Worm (Caenorhabditis elegans): ENCODE data around the gene clec-36.

Gene clec-36

DNA sequence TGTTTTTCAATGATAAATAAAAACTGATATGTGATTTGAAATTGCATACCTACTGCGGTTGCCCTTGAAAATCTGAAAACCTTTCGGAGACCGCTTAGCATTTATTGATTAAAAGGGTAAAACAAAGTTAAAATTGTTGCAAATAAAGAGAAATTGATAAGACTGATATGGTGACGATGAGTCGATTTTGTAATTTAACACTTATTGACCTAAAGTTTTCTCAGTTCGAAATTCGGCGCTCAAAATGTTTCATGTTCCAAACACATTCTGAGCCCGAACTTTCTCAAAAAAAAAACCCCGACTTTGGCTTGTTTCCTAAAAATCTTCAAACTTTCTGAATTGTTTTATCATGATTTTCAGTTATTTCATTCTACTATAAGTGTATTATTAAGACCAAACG is 7.4 kb downstream of the clec-36 start, which contains the start of gene clec-40 (continued):
- no peak for TF ChIP-seq F52B5.7 (tag; optimal IDR thresholded peaks at IDR 0.05)
- no peak for TF ChIP-seq F10E7.11 (tag; optimal IDR thresholded peaks at IDR 0.05)
- TF ChIP-seq dox-1 (GFP tag; IDR thresholded peaks at IDR 0.05) = no peak
- no peak for TF ChIP-seq hlh-12 (tag; optimal IDR thresholded peaks at IDR 0.05)
- TF ChIP-seq B0336.3 (GFP tag; IDR thresholded peaks at IDR 0.05) = no peak
- no peak for TF ChIP-seq ets-4 (GFP tag; optimal IDR thresholded peaks at IDR 0.05)

DNA sequence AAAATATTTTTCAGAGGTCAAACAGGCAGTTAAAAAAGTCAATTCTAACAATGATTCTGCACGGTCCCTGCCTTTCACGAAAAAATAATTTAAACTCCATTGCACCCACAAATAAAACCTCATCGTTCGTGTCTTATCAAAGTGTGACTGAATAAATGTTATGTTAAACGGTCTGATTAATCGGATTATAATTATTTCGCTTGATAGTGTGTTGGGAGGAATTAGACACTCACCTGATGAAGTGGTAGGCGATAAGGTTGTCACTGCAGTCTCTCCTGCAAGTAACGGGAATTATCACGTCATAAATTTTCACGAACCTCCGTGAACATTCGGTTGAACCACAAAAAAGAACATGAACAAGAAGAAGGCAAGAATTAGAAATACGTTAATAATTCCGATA is 8.1 kb downstream of the clec-36 start:
- TF ChIP-seq egl-44 (GFP tag; IDR thresholded peaks at IDR 0.05) = no peak
- no peak for TF ChIP-seq athp-1 (tag; optimal IDR thresholded peaks at IDR 0.05)
- TF ChIP-seq nhr-80 (tag; optimal IDR thresholded peaks at IDR 0.05) = peak; percentile 72
- no peak for TF ChIP-seq hlh-12 (tag; optimal IDR thresholded peaks at IDR 0.05)

DNA sequence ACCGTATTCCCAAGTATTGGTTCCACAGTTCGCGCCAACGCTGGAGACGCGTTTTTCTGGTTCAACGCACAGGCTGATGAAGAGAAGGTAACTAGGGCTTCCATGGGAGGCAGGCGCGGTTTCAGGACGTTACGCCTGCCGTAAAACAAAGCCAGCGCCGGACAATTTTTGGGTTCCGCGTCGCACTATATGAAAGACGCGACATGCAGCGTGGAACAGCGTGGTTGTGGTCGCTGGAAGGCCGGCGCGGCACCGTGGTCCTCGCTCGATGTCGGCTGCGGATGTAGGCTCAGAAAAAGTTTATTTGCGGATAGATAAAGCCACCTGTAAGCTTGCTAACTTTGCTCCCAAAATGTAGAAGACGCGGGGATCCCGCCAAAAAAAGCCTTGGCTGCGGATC is 10.0 kb downstream of the clec-36 start:
- TF ChIP-seq nfyb-1 (GFP tag; IDR thresholded peaks at IDR 0.05) (0 out of 2 replicates have a peak, but pooled peaks have one; percentile 39), zfh-2 (GFP tag; conservative IDR thresholded peaks at IDR 0.05) (peak; percentile 68), snpc-1.3 (tag; optimal IDR thresholded peaks at IDR 0.05; ENCODE audit: insufficient read depth) (no peak), snpc-4 (GFP tag; optimal IDR thresholded peaks at IDR 0.05) (no peak), snpc-4 (tag; optimal IDR thresholded peaks at IDR 0.05) (peak in 2 of 4 experiments; percentile 47 to 75), nhr-27 (tag; optimal IDR thresholded peaks at IDR 0.05) (no peak), gei-17 (GFP tag; optimal IDR thresholded peaks at IDR 0.05) (no peak)

DNA sequence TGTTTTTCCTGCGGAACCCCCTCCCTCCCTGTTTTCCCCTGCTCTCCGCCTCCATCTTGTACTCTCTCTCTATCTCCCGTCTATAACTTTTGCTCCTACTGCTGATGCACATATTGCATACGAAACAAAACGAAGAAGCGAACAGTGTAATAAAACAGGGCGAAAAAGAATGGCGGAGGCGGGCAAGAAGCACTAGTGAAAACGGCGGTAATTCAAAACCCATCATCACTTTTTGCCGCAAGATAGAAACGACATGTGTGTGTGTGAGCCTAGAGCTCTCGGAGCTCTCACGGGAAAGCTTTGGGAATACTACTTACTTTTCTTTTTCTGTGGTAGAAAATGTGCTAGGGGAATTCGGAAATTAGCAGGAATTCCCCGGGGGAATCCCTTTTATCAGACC is 12.3 kb downstream of the clec-36 start:
- TF ChIP-seq F37B4.10 (GFP tag; IDR thresholded peaks at IDR 0.05) = no peak
- no peak for TF ChIP-seq egl-44 (GFP tag; IDR thresholded peaks at IDR 0.05)
- TF ChIP-seq pha-4 (tag; optimal IDR thresholded peaks at IDR 0.05) = no peak
- no peak for TF ChIP-seq nhr-27 (tag; optimal IDR thresholded peaks at IDR 0.05)
- no peak for TF ChIP-seq nhr-80 (tag; optimal IDR thresholded peaks at IDR 0.05)
- no peak for TF ChIP-seq athp-1 (tag; optimal IDR thresholded peaks at IDR 0.05)
- no peak for TF ChIP-seq Y53F4B.3 (GFP tag; IDR thresholded peaks at IDR 0.05)
- TF ChIP-seq dox-1 (GFP tag; IDR thresholded peaks at IDR 0.05) = no peak
- TF ChIP-seq D2030.7 (GFP tag; IDR thresholded peaks at IDR 0.05) = no peak
- TF ChIP-seq madf-3 (GFP tag; IDR thresholded peaks at IDR 0.05) = no peak
- no peak for TF ChIP-seq ekl-4 (GFP tag; IDR thresholded peaks at IDR 0.05)
- no peak for TF ChIP-seq aptf-2 (GFP tag; conservative IDR thresholded peaks at IDR 0.05)
- TF ChIP-seq lin-26 (GFP tag; IDR thresholded peaks at IDR 0.05) = no peak
- no peak for TF ChIP-seq madf-10 (tag; optimal IDR thresholded peaks at IDR 0.05)
- TF ChIP-seq cebp-2 (GFP tag; IDR thresholded peaks at IDR 0.05) = no peak

DNA sequence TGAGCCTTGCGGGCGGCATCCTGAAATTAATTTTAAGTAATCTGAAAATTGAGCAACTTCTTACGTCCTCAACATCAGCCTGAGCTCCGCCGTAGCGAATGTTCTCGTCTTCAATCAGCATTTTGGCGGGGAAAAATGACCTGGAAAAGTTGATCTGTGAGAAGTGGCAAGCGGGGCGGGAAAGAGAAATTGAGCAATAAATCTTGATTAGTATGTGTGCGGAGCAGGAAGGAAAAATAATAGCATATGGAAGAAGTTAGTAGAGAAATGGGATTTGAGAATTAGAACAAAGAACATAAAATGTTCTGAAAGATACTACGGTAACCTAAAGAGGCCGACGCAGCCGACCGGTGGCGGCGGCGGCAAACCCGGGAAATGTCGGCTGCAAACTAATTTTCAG is 13.4 kb downstream of the clec-36 start, which contains the start of gene tni-3:
Gene tni-3, minus strand, starts transcription at position 140 of the 400 bp plus-strand sequence.
- TF ChIP-seq F39B2.1 (GFP tag; IDR thresholded peaks at IDR 0.05) = no peak
- no peak for TF ChIP-seq aptf-3 (GFP tag; IDR thresholded peaks at IDR 0.05)
- no peak for TF ChIP-seq F49E8.2 (tag; optimal IDR thresholded peaks at IDR 0.05; ENCODE audit: insufficient read depth)
- TF ChIP-seq aptf-2 (GFP tag; conservative IDR thresholded peaks at IDR 0.05) = no peak
- TF ChIP-seq ztf-22 (GFP tag; optimal IDR thresholded peaks at IDR 0.05) = no peak
- TF ChIP-seq lsy-27 (tag; optimal IDR thresholded peaks at IDR 0.05; ENCODE audit: borderline replicate concordance, insufficient read depth) = no peak
- no peak for TF ChIP-seq sdz-38 (tag; optimal IDR thresholded peaks at IDR 0.05)
- TF ChIP-seq ceh-40 (GFP tag; IDR thresholded peaks at IDR 0.05) = no peak
- TF ChIP-seq Y79H2A.3 (GFP tag; conservative IDR thresholded peaks at IDR 0.05) = no peak

All from whole organism, young adult.